Worm (Caenorhabditis elegans) whole organism, mixed stage, embryonic: ENCODE measurements around the gene M01B2.13.
"Not testable (repeated sequence)": the region's sequence is repeated elsewhere in the genome, so short reads cannot be mapped to it uniquely, and the experiment has no call there.

Experiments used
- M03D4.4 ChIP-seq: sonication (generic microtip); optimal IDR thresholded peaks from 2 replicates; lab custom pipeline; 2017; ENCODE audit warnings: mild to moderate bottlenecking, missing genetic modification characterization, missing compliant biosample characterization
- bed-3 ChIP-seq: fragments of 200-800 bp; sonication (Bioruptor generic); optimal IDR thresholded peaks from 3 replicates; lab custom pipeline; 2018; ENCODE audit warnings: mild to moderate bottlenecking, missing genetic modification characterization, moderate library complexity, missing compliant biosample characterization
- blmp-1 ChIP-seq: fragments of 150-350 bp; optimal IDR thresholded peaks from 2 replicates; lab custom pipeline; 2014; ENCODE audit warnings: missing biosample characterization, missing genetic modification characterization
- ceh-39 ChIP-seq: fragments of 150-350 bp; optimal IDR thresholded peaks from 2 replicates; lab custom pipeline; 2014; ENCODE audit warnings: missing biosample characterization, missing genetic modification characterization
- ceh-43 ChIP-seq: fragments of 200-800 bp; sonication (Bioruptor generic); optimal IDR thresholded peaks from 2 replicates; lab custom pipeline; 2018; ENCODE audit warnings: mild to moderate bottlenecking, missing genetic modification characterization, moderate library complexity, missing compliant biosample characterization
- ces-1 ChIP-seq: fragments of 150-350 bp; optimal IDR thresholded peaks from 2 replicates; lab custom pipeline; 2014; ENCODE audit warnings: missing biosample characterization, missing genetic modification reagents, missing genetic modification characterization
- cnd-1 ChIP-seq: fragments of 200-800 bp; sonication (Bioruptor generic); optimal IDR thresholded peaks from 2 replicates; lab custom pipeline; 2018; ENCODE audit warnings: mild to moderate bottlenecking, missing genetic modification characterization, missing compliant biosample characterization
- drap-1 ChIP-seq: fragments of 200-800 bp; sonication (Bioruptor generic); optimal IDR thresholded peaks from 3 replicates; lab custom pipeline; 2018; ENCODE audit warnings: mild to moderate bottlenecking, missing genetic modification characterization, missing compliant biosample characterization
- elt-1 ChIP-seq: sonication (generic microtip); optimal IDR thresholded peaks from 2 replicates; lab custom pipeline; 2017; ENCODE audit warnings: missing genetic modification characterization, mild to moderate bottlenecking, missing compliant biosample characterization, antibody characterized with exemption, moderate library complexity, borderline replicate concordance; ENCODE audit not compliant: insufficient read depth
- flh-1 ChIP-seq: fragments of 200-800 bp; sonication (Bioruptor generic); optimal IDR thresholded peaks from 2 replicates; lab custom pipeline; 2018; ENCODE audit warnings: mild to moderate bottlenecking, missing genetic modification characterization, moderate library complexity, missing compliant biosample characterization
- ham-2 ChIP-seq: fragments of 200-800 bp; sonication (Bioruptor generic); optimal IDR thresholded peaks from 2 replicates; lab custom pipeline; 2018; ENCODE audit warnings: mild to moderate bottlenecking, missing genetic modification characterization, missing compliant biosample characterization
- lsy-2 ChIP-seq: fragments of 150-350 bp; optimal IDR thresholded peaks from 2 replicates; lab custom pipeline; 2014; ENCODE audit warnings: missing biosample characterization, missing genetic modification characterization
- mep-1 ChIP-seq: fragments of 150-350 bp; optimal IDR thresholded peaks from 2 replicates; lab custom pipeline; 2017; ENCODE audit warnings: missing biosample characterization, missing genetic modification reagents, missing genetic modification characterization, inconsistent platforms
- mls-2 ChIP-seq: sonication (generic microtip); optimal IDR thresholded peaks from 2 replicates; lab custom pipeline; 2016; ENCODE audit warnings: mild to moderate bottlenecking, missing genetic modification characterization, moderate library complexity, missing compliant biosample characterization
- nhr-28 ChIP-seq: fragments of 150-350 bp; optimal IDR thresholded peaks from 2 replicates; lab custom pipeline; 2014; ENCODE audit warnings: missing biosample characterization, missing genetic modification characterization
- nhr-76 ChIP-seq: sonication (generic microtip); optimal IDR thresholded peaks from 2 replicates; lab custom pipeline; 2017; ENCODE audit warnings: missing biosample characterization, missing genetic modification characterization
- pha-4 ChIP-seq: fragments of 150-350 bp; optimal IDR thresholded peaks from 2 replicates; lab custom pipeline; 2018; ENCODE audit warnings: missing biosample characterization, missing genetic modification reagents, missing genetic modification characterization
- sem-2 ChIP-seq: fragments of 200-800 bp; sonication (Bioruptor generic); optimal IDR thresholded peaks from 2 replicates; lab custom pipeline; 2018; ENCODE audit warnings: mild to moderate bottlenecking, missing genetic modification characterization, missing compliant biosample characterization
- snpc-4 ChIP-seq: fragments of 150-350 bp; optimal IDR thresholded peaks from 2 replicates; lab custom pipeline; 2014; ENCODE audit warnings: missing biosample characterization, missing genetic modification characterization
- sptf-1 ChIP-seq: sonication (generic microtip); optimal IDR thresholded peaks from 2 replicates; lab custom pipeline; 2017; ENCODE audit warnings: mild to moderate bottlenecking, missing genetic modification characterization, moderate library complexity, missing compliant biosample characterization
- tbx-8 ChIP-seq: fragments of 200-800 bp; sonication (Bioruptor generic); optimal IDR thresholded peaks from 2 replicates; lab custom pipeline; 2018; ENCODE audit warnings: mild to moderate bottlenecking, missing genetic modification characterization, moderate library complexity, missing compliant biosample characterization
- unc-62 ChIP-seq: fragments of 150-350 bp; optimal IDR thresholded peaks from 2 replicates; lab custom pipeline; 2014; ENCODE audit warnings: missing biosample characterization, missing genetic modification reagents, missing genetic modification characterization
- zip-8 ChIP-seq: fragments of 150-350 bp; optimal IDR thresholded peaks from 2 replicates; lab custom pipeline; 2014; ENCODE audit warnings: missing biosample characterization, missing genetic modification characterization
- ztf-11 ChIP-seq: fragments of 150-350 bp; optimal IDR thresholded peaks from 2 replicates; lab custom pipeline; 2014; ENCODE audit warnings: missing biosample characterization, missing genetic modification characterization

M01B2.13 gene

DNA sequence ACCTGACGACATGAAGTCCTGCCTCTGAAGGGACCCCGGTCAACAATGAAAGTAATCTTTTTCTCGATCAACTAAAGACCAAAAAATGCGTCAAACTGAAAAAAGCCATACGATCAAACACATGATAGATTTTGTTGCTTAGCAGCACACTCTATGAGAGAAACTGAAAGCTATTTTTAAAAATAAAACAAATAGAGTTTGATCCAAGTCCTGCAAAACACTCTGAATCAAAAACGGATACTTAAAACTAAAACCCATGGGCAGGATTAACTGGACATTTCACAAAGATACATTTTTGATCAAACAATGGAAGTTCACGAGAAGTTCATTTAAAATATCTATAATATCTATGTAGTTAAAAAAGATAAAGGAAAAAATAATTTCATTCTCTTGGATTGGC, 1.7 kb upstream of the M01B2.13 start, which contains the start of gene T10H4.13:
T10H4.13 (minus strand) TSS at position 101 of the 400 bp plus-strand sequence.
- no peak for TF ChIP-seq drap-1 (GFP tag; lab: Kevin White, UChicago)
- no peak for TF ChIP-seq ceh-43 (GFP tag; lab: Kevin White, UChicago)
- TF ChIP-seq pha-4 (tag; lab: Kevin White, UChicago) = no peak
- no peak for TF ChIP-seq unc-62
- TF ChIP-seq lsy-2 (tag; lab: Kevin White, UChicago) = no peak
- TF ChIP-seq, all 35 proteins: peak for 0

DNA sequence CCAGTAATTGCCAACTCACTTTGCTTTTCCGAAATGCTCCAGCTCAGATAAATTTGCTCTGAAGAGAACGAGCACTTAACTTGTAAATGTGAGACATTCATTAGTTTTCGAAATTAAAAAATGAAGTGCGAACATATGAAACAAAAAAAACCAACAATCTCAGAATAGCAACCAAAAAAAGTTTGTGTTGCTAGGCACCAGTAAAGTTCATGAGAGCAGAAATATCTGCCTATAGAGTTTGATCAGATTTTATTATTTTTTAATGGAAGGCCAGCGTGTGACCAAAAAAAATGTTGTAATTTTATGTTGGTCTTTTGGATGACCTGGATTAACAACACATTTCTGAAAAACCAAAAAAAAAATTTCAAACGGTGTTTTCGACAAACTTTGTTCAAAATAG, 1.6 kb downstream of the M01B2.13 start, which contains the start of gene M01B2.12:
M01B2.12 (minus strand) TSS at position 101 of the 400 bp plus-strand sequence.
- TF ChIP-seq ham-2 (GFP tag; lab: Kevin White, UChicago) = no peak
- TF ChIP-seq sptf-1 = no peak
- TF ChIP-seq snpc-4 (tag; lab: Kevin White, UChicago) = no peak

DNA sequence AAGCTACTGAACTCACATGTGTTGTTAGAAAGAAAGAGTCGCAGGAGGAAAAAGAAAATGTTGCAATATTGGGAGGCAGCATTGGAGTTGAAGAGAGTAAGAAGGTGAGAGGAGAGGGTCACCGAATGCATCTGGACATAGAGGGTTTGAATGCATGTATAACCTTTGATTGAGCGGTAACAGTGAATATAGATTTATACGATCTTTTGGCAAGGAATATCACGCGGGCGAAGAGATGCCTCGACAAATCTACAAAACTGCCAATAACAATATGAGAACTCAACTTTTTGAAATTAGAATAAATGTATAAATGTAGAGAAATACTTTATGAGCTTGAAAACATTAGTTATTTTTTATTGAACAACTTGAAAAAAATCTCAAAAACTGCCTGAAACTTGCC, 3.4 kb downstream of the M01B2.13 start, which contains the start of gene M01B2.10:
M01B2.10 (minus strand) TSS at position 101 of the 400 bp plus-strand sequence.
- not testable (repeated sequence) for TF ChIP-seq mls-2 (tag; lab: Kevin White, UChicago); elt-1; tbx-8 (GFP tag; lab: Kevin White, UChicago)

DNA sequence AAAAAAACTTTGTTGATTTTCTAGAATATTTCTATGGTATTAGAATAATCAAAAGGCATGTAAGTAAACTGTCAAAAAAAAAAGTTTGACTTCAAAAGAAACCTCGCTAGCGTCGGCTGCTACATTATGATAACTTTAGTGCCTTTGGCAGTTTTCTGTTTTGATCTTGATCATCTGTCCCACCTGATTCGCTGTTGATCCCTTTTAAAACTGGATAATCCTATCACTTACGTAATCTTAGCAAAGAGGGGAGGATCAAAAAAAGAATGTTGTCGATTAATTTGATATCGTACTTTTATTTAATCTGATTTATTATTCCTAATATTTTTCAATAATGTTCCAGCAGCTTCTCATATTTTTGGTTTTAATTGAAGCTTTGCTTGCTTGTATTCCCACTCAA, 5.8 kb downstream of the M01B2.13 start, which contains the start of gene M01B2.8:
M01B2.8 (plus strand) TSS at position 301 of the 400 bp plus-strand sequence.
- TF ChIP-seq nhr-28 = no peak
- no peak for TF ChIP-seq ztf-11 (tag; lab: Kevin White, UChicago)
- TF ChIP-seq ceh-39 = no peak
- no peak for TF ChIP-seq cnd-1
- TF ChIP-seq drap-1 (GFP tag; lab: Kevin White, UChicago) = no peak
- no peak for TF ChIP-seq sem-2 (GFP tag; lab: Kevin White, UChicago)
- no peak for TF ChIP-seq bed-3
- no peak for TF ChIP-seq ham-2 (GFP tag; lab: Kevin White, UChicago)
- no peak for TF ChIP-seq mls-2 (tag; lab: Kevin White, UChicago)
- TF ChIP-seq sptf-1 = no peak
- no peak for TF ChIP-seq flh-1 (GFP tag; lab: Kevin White, UChicago)

DNA sequence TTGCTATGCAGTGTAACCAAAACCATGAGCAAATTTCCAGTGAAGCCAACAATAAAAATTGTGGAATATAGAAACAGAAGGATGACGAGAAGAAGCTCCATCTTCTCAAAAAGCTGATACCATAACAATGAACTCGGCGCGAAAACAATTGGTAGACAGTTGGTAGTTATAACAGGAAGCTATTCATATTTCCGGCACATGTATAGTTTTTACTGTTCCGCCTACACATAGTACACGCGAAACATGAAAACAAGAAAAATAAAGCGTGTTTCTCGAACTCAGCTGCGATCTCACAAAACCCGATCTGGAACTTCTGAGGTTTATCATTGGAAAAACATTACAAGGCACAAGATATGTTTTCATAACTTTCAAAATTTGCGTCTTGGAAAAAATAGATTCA, 6.7 kb downstream of the M01B2.13 start, which contains the start of gene srsx-37:
srsx-37 (minus strand) TSS at position 101 of the 400 bp plus-strand sequence.
- TF ChIP-seq mep-1 (tag; lab: Kevin White, UChicago) = no peak
- no peak for TF ChIP-seq zip-8 (tag; lab: Kevin White, UChicago)
- TF ChIP-seq cnd-1 = no peak
- TF ChIP-seq tbx-8 (GFP tag; lab: Kevin White, UChicago) = no peak
- TF ChIP-seq lsy-2 (tag; lab: Kevin White, UChicago) = no peak
- no peak for TF ChIP-seq ceh-39
- TF ChIP-seq sem-2 (GFP tag; lab: Kevin White, UChicago) = no peak
- TF ChIP-seq elt-1 = no peak
- no peak for TF ChIP-seq unc-62
- TF ChIP-seq nhr-28 = no peak
- no peak for TF ChIP-seq ces-1 (GFP tag; lab: Kevin White, UChicago)
- TF ChIP-seq M03D4.4 (tag; lab: Kevin White, UChicago) = no peak
- TF ChIP-seq bed-3 = no peak
- no peak for TF ChIP-seq snpc-4 (tag; lab: Kevin White, UChicago)
- TF ChIP-seq pha-4 (tag; lab: Kevin White, UChicago) = no peak
- no peak for TF ChIP-seq drap-1 (GFP tag; lab: Kevin White, UChicago)
- TF ChIP-seq nhr-76 (tag; lab: Kevin White, UChicago) = no peak
- TF ChIP-seq, all 35 proteins: peak for 0

DNA sequence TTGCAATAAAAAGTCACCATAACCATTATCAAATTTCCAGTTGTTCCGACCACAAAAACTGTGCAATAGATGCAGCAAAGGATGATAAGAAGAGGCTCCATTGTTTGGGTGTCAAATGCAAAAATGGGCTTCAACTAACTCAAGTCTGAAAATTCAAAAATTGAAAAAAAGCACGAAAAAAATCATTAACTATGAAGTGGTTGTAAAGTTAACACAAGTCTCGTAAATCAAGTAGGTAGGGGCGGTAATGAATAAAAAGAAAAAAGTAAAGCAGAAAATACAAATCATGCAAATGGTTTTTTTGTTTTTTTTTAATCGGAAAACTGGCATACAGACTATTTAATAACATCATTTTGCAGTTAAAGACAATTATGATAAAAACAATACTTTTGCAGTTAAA, 9.0 kb downstream of the M01B2.13 start, which contains the start of gene srsx-39:
srsx-39 (minus strand) TSS at position 101 of the 400 bp plus-strand sequence.
- TF ChIP-seq snpc-4 (tag; lab: Kevin White, UChicago); bed-3; blmp-1 (tag; lab: Kevin White, UChicago): not testable (repeated sequence)

DNA sequence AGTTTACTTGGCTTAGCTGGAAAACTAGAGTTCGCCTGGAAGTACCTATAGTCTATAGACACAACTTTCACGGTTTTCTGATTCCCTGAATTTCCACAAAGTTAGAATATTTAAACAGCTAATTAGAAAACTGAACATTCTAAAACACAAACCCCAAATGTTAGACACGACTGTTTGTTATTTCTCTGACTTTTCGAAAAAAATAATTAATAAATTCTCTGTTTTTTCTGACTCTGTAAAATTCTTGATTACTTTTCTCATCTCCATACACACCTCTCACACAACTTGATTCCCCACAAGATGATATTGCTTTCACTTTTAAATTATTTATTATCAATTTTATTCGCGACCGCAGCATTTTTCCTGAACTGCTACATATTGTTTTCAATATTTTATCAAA, 12.2 kb downstream of the M01B2.13 start, which contains the start of gene srbc-75:
srbc-75 (plus strand) TSS at position 301 of the 400 bp plus-strand sequence.
- TF ChIP-seq ceh-39 (no peak), ces-1 (GFP tag; lab: Kevin White, UChicago) (no peak), lsy-2 (tag; lab: Kevin White, UChicago) (no peak), sptf-1 (no peak), snpc-4 (tag; lab: Kevin White, UChicago) (no peak)
